Worm (Caenorhabditis elegans) whole organism, L3 larva: ENCODE results near the gene F18E3.10.

Experiments
- fos-1 ChIP-seq: fragments of 150-350 bp; optimal IDR thresholded peaks from 2 replicates; lab custom pipeline; 2014; ENCODE audit warnings: missing biosample characterization, missing genetic modification characterization
- mdl-1 ChIP-seq: fragments of 150-350 bp; optimal IDR thresholded peaks from 2 replicates; lab custom pipeline; 2014; ENCODE audit warnings: missing biosample characterization, missing genetic modification characterization
- sea-2 ChIP-seq: fragments of 150-350 bp; sonication (generic microtip); optimal IDR thresholded peaks from 4 replicates; lab custom pipeline; 2014; ENCODE audit warnings: missing biosample characterization, missing genetic modification reagents, missing genetic modification characterization

- TF ChIP-seq sea-2 (GFP tag; lab: Kevin White, UChicago) (no peak), mdl-1 (tag; lab: Kevin White, UChicago) (no peak), fos-1 (tag; lab: Kevin White, UChicago) (no peak)
These were observed 4.6 kb upstream of the F18E3.10 start, which contains the start of gene srw-69 for ce11 chrV:7428880-7429279.
